Fruit fly (Drosophila melanogaster): ENCODE measurements around the gene CG4022.

The CG4022 gene

dm6 chr3L:9358713-9359040, 52.0 kb downstream of the CG4022 start, which contains the start of the genes UGP and Svip (continued):
- TF ChIP-seq prd (optimal IDR thresholded peaks at IDR 0.05), result no peak
- TF ChIP-seq prd (GFP tag; IDR thresholded peaks at IDR 0.05), result no peak
- TF ChIP-seq ttk (GFP tag; IDR thresholded peaks at IDR 0.05), result no peak
- no peak for TF ChIP-seq sqz (GFP tag; optimal IDR thresholded peaks at IDR 0.05)
- TF ChIP-seq CG16815 (GFP tag; optimal IDR thresholded peaks at IDR 0.05), result no peak
- TF ChIP-seq CG1603 (tag; optimal IDR thresholded peaks at IDR 0.05), result peak; percentile 41
- peak; percentile 52 for TF ChIP-seq CG4617 (GFP tag; optimal IDR thresholded peaks at IDR 0.05; ENCODE audit: borderline replicate concordance)
- no peak for TF ChIP-seq seq (GFP tag; IDR thresholded peaks at IDR 0.05)
- TF ChIP-seq H15 (GFP tag; IDR thresholded peaks at IDR 0.05), result no peak
- peak; percentile 3 for TF ChIP-seq lilli (GFP tag; optimal IDR thresholded peaks at IDR 0.05)
- TF ChIP-seq CG12659 (GFP tag; optimal IDR thresholded peaks at IDR 0.05), result peak; percentile 17
- TF ChIP-seq pan (optimal IDR thresholded peaks at IDR 0.05), result no peak
- no peak for TF ChIP-seq pan (GFP tag; optimal IDR thresholded peaks at IDR 0.05 in 1 of 2, IDR thresholded peaks at IDR 0.05 in 1 of 2)
- no peak for TF ChIP-seq CG6175 (GFP tag; IDR thresholded peaks at IDR 0.05)
- TF ChIP-seq usp (GFP tag; optimal IDR thresholded peaks at IDR 0.05), result no peak
- TF ChIP-seq NFAT (GFP tag; IDR thresholded peaks at IDR 0.05), result no peak
- no peak for TF ChIP-seq CG18011 (GFP tag; optimal IDR thresholded peaks at IDR 0.05)
- no peak for TF ChIP-seq cad (GFP tag; optimal IDR thresholded peaks at IDR 0.05)
- TF ChIP-seq BEAF-32 (GFP tag; optimal IDR thresholded peaks at IDR 0.05), result peak; percentile 15
- TF ChIP-seq CG14050 (GFP tag; IDR thresholded peaks at IDR 0.05), result no peak
- peak; percentile 1 for TF ChIP-seq her (GFP tag; optimal IDR thresholded peaks at IDR 0.05)
- TF ChIP-seq Camta (GFP tag; optimal IDR thresholded peaks at IDR 0.05), result no peak
- TF ChIP-seq CG8944 (GFP tag; optimal IDR thresholded peaks at IDR 0.05), result no peak
- peak; percentile 21 for TF ChIP-seq Dp (GFP tag; optimal IDR thresholded peaks at IDR 0.05)
- TF ChIP-seq CG8290 (GFP tag; optimal IDR thresholded peaks at IDR 0.05), result no peak
- peak in 1 of 2 experiments; percentile 21 for TF ChIP-seq CG8290 (tag; optimal IDR thresholded peaks at IDR 0.05)
- no peak for TF ChIP-seq wdn (GFP tag; IDR thresholded peaks at IDR 0.05)
- no peak for TF ChIP-seq trh (GFP tag; optimal IDR thresholded peaks at IDR 0.05)
- peak; percentile 24; the same call in 1 of the 2 replicates for TF ChIP-seq slbo (GFP tag; IDR thresholded peaks at IDR 0.05)
- TF ChIP-seq sens (GFP tag), result peak; percentile 54
- no peak for TF ChIP-seq mirr (GFP tag; optimal IDR thresholded peaks at IDR 0.05)
- TF ChIP-seq Blimp-1 (GFP tag; optimal IDR thresholded peaks at IDR 0.05), result no peak
- no peak for TF ChIP-seq Ets65A (GFP tag)
- TF ChIP-seq CG12769 (tag; optimal IDR thresholded peaks at IDR 0.05), result peak; percentile 27
- no peak for TF ChIP-seq Scr (GFP tag; IDR thresholded peaks at IDR 0.05; ENCODE audit: partially characterized antibody)
- no peak for TF ChIP-seq cwo (GFP tag; optimal IDR thresholded peaks at IDR 0.05)
- TF ChIP-seq C15 (GFP tag; IDR thresholded peaks at IDR 0.05), result no peak
- TF ChIP-seq CG3847 (GFP tag; IDR thresholded peaks at IDR 0.05), result no peak
- TF ChIP-seq lbe (GFP tag; optimal IDR thresholded peaks at IDR 0.05), result peak; percentile 28
- TF ChIP-seq CG7786 (GFP tag; optimal IDR thresholded peaks at IDR 0.05), result no peak
- TF ChIP-seq nmo (GFP tag; optimal IDR thresholded peaks at IDR 0.05), result no peak
- 0 out of 4 replicates have a peak, but pooled peaks have one; percentile 57 for TF ChIP-seq chinmo (GFP tag; IDR thresholded peaks at IDR 0.05; ENCODE audit: partially characterized antibody)
- no peak for TF ChIP-seq CHES-1-like (GFP tag; optimal IDR thresholded peaks at IDR 0.05)
- TF ChIP-seq unc-4 (GFP tag; IDR thresholded peaks at IDR 0.05; ENCODE audit: partially characterized antibody), result 0 out of 2 replicates have a peak, but pooled peaks have one; percentile 18
- peak in 1 of 2 experiments; percentile 9 for TF ChIP-seq Hr51 (GFP tag; optimal IDR thresholded peaks at IDR 0.05)
- no peak for TF ChIP-seq fd96Cb (tag; optimal IDR thresholded peaks at IDR 0.05)
- TF ChIP-seq HLH4C (GFP tag; IDR thresholded peaks at IDR 0.05; ENCODE audit: partially characterized antibody), result no peak
- TF ChIP-seq ro (GFP tag; IDR thresholded peaks at IDR 0.05), result no peak
- TF ChIP-seq Myb (GFP tag; optimal IDR thresholded peaks at IDR 0.05), result no peak
- no peak for TF ChIP-seq CG10366 (GFP tag; IDR thresholded peaks at IDR 0.05)
- 0 out of 2 replicates have a peak, but pooled peaks have one; percentile 20 for TF ChIP-seq sna (GFP tag; IDR thresholded peaks at IDR 0.05; ENCODE audit: partially characterized antibody)
- peak; percentile 29 for TF ChIP-seq CG13287 (GFP tag; IDR thresholded peaks at IDR 0.05; ENCODE audit: partially characterized antibody)

Data from whole organism, embryonic.